Worm (Caenorhabditis elegans) whole organism, L3 larva: ENCODE measurements around the gene R12B2.7.

Experiments used
- ZK546.5 ChIP-seq: sonication (generic microtip); optimal IDR thresholded peaks from 2 replicates; lab custom pipeline; 2017; ENCODE audit warnings: missing biosample characterization, missing genetic modification characterization
- ama-1 ChIP-seq: fragments of 150-350 bp; optimal IDR thresholded peaks from 2 replicates; lab custom pipeline; 2018
- ceh-28 ChIP-seq: fragments of 150-350 bp; optimal IDR thresholded peaks from 2 replicates; lab custom pipeline; 2014; ENCODE audit warnings: missing biosample characterization, missing genetic modification reagents, missing genetic modification characterization
- ceh-82 ChIP-seq: fragments of 150-350 bp; optimal IDR thresholded peaks from 2 replicates; lab custom pipeline; 2014; ENCODE audit warnings: missing biosample characterization, missing genetic modification characterization
- egl-27 ChIP-seq: sonication (generic microtip); optimal IDR thresholded peaks from 4 replicates; lab custom pipeline; 2017; ENCODE audit warnings: missing biosample characterization, missing genetic modification reagents, missing genetic modification characterization
- egl-5 ChIP-seq: fragments of 150-350 bp; optimal IDR thresholded peaks from 2 replicates; lab custom pipeline; 2017; ENCODE audit warnings: missing biosample characterization, missing genetic modification reagents, missing genetic modification characterization, inconsistent platforms
- elt-1 ChIP-seq: fragments of 150-350 bp; optimal IDR thresholded peaks from 2 replicates; lab custom pipeline; 2014; ENCODE audit warnings: missing biosample characterization, missing genetic modification characterization
- elt-3 ChIP-seq, 3 experiments: fragments of 150-350 bp in 1 of 3; sonication (generic microtip) in 2 of 3; optimal IDR thresholded peaks; 2 replicates in 2 of 3; 4 replicates in 1 of 3; lab custom pipeline; 2014 to 2017; ENCODE audit warnings: missing biosample characterization in 3 of 3, missing genetic modification characterization in 3 of 3
- fkh-10 ChIP-seq: sonication (generic microtip); optimal IDR thresholded peaks from 2 replicates; lab custom pipeline; 2017; ENCODE audit warnings: missing biosample characterization, missing genetic modification reagents, missing genetic modification characterization
- fos-1 ChIP-seq: fragments of 150-350 bp; optimal IDR thresholded peaks from 2 replicates; lab custom pipeline; 2014; ENCODE audit warnings: missing biosample characterization, missing genetic modification characterization
- hmg-11 ChIP-seq: sonication (generic microtip); optimal IDR thresholded peaks from 2 replicates; lab custom pipeline; 2016; ENCODE audit warnings: missing genetic modification characterization, missing compliant biosample characterization
- jun-1 ChIP-seq: fragments of 150-350 bp; optimal IDR thresholded peaks from 2 replicates; lab custom pipeline; 2014; ENCODE audit warnings: missing biosample characterization, missing genetic modification reagents, missing genetic modification characterization
- lin-15B ChIP-seq: fragments of 150-350 bp; optimal IDR thresholded peaks from 2 replicates; lab custom pipeline; 2014; ENCODE audit warnings: missing biosample characterization, missing genetic modification characterization
- lin-39 ChIP-seq: fragments of 150-350 bp; optimal IDR thresholded peaks from 2 replicates; lab custom pipeline; 2018; ENCODE audit warnings: missing biosample characterization, missing genetic modification reagents, missing genetic modification characterization
- lsy-12 ChIP-seq: sonication (generic microtip); optimal IDR thresholded peaks from 2 replicates; lab custom pipeline; 2016; ENCODE audit warnings: mild to moderate bottlenecking, missing genetic modification characterization, missing compliant biosample characterization
- mdl-1 ChIP-seq: fragments of 150-350 bp; optimal IDR thresholded peaks from 2 replicates; lab custom pipeline; 2014; ENCODE audit warnings: missing biosample characterization, missing genetic modification characterization
- mml-1 ChIP-seq: fragments of 150-350 bp; sonication (generic microtip); optimal IDR thresholded peaks from 3 replicates; lab custom pipeline; 2014; ENCODE audit warnings: missing biosample characterization, missing genetic modification characterization
- nfya-1 ChIP-seq: sonication (generic microtip); optimal IDR thresholded peaks from 2 replicates; lab custom pipeline; 2017; ENCODE audit warnings: missing genetic modification characterization, mild to moderate bottlenecking, missing compliant biosample characterization, antibody characterized with exemption, moderate library complexity; ENCODE audit not compliant: insufficient read depth
- nhr-11 ChIP-seq: fragments of 150-350 bp; optimal IDR thresholded peaks from 2 replicates; lab custom pipeline; 2014; ENCODE audit warnings: missing biosample characterization, missing genetic modification characterization
- nhr-12 ChIP-seq: fragments of 150-350 bp; optimal IDR thresholded peaks from 2 replicates; lab custom pipeline; 2014; ENCODE audit warnings: missing biosample characterization, missing genetic modification characterization
- nhr-23 ChIP-seq: fragments of 150-350 bp; optimal IDR thresholded peaks from 2 replicates; lab custom pipeline; 2014; ENCODE audit warnings: missing biosample characterization, missing genetic modification reagents, missing genetic modification characterization
- nhr-25 ChIP-seq: sonication (generic microtip); optimal IDR thresholded peaks from 2 replicates; lab custom pipeline; 2017; ENCODE audit warnings: missing biosample characterization, missing genetic modification characterization
- nhr-43 ChIP-seq: sonication (generic microtip); optimal IDR thresholded peaks from 2 replicates; lab custom pipeline; 2016; ENCODE audit warnings: mild to moderate bottlenecking, missing genetic modification characterization, missing compliant biosample characterization; ENCODE audit not compliant: poor library complexity, severe bottlenecking
- nhr-67 ChIP-seq: fragments of 150-350 bp; optimal IDR thresholded peaks from 2 replicates; lab custom pipeline; 2014; ENCODE audit warnings: missing biosample characterization, missing genetic modification characterization
- pha-4 ChIP-seq: fragments of 150-350 bp; optimal IDR thresholded peaks from 2 replicates; lab custom pipeline; 2014; ENCODE audit warnings: missing biosample characterization, missing genetic modification reagents, missing genetic modification characterization
- pqm-1 ChIP-seq: fragments of 150-350 bp; optimal IDR thresholded peaks from 2 replicates; lab custom pipeline; 2017; ENCODE audit warnings: missing biosample characterization, missing genetic modification characterization, inconsistent platforms
- skn-1 ChIP-seq: fragments of 150-350 bp; optimal IDR thresholded peaks from 2 replicates; lab custom pipeline; 2014; ENCODE audit warnings: missing biosample characterization, missing genetic modification characterization
- snpc-4 ChIP-seq: fragments of 150-350 bp; optimal IDR thresholded peaks from 2 replicates; lab custom pipeline; 2014; ENCODE audit warnings: missing biosample characterization, missing genetic modification characterization
- unc-62 ChIP-seq: fragments of 150-350 bp; sonication (generic microtip); optimal IDR thresholded peaks from 4 replicates; lab custom pipeline; 2014; ENCODE audit warnings: missing biosample characterization, missing genetic modification reagents, missing genetic modification characterization
- zag-1 ChIP-seq: fragments of 150-350 bp; optimal IDR thresholded peaks from 2 replicates; lab custom pipeline; 2014; ENCODE audit warnings: missing biosample characterization, missing genetic modification characterization
- ztf-4 ChIP-seq: fragments of 150-350 bp; optimal IDR thresholded peaks from 2 replicates; lab custom pipeline; 2014; ENCODE audit warnings: missing biosample characterization, missing genetic modification characterization

The R12B2.7 gene

DNA sequence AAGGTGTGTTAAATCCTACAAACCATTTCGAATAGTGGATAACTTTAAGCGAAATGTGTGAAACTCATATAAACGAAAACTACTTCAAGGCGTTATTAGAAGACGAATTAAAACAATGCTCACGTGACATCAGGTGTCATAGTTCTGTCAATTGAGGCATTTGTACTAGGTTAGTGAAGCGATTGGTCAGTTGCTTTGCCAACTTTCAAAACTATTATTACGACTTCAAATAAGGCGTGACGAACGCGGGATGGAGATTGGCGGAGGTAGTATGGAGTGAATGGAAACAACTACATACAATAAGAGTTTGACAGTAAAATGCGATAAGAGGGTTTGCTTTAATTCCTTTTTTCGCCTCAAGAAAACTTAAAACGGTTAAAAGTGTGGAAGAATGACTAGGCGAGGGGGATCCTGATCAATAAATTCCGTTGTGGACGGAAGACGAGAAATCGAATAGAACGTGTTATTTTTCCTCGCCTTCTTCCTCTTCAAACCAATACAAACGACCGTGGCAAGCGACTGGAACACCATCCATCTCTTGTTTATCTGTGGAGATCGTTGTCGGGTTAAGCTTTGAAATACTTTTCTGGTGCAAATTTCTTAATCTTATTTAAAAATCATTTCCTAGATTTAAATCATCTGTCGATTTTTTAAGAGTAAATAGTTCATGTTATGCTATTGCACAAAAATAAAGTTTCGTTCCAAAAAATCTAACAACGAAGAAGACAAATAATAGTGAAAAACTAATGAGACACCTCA lies 26.1 kb downstream of the R12B2.7 start:
- TF ChIP-seq ama-1 (lab: Kevin White, UChicago) (peak; percentile 50), elt-3 (tag; optimal IDR thresholded peaks at IDR 0.05; lab: Kevin White, UChicago) (no peak), nhr-11 (tag; lab: Kevin White, UChicago) (no peak), elt-1 (tag; lab: Kevin White, UChicago) (peak; percentile 62), egl-27 (tag; lab: Kevin White, UChicago) (no peak), mml-1 (no peak), fos-1 (no peak), ztf-4 (no peak), jun-1 (tag; lab: Kevin White, UChicago) (no peak), fkh-10 (GFP tag; lab: Kevin White, UChicago) (no peak)

DNA sequence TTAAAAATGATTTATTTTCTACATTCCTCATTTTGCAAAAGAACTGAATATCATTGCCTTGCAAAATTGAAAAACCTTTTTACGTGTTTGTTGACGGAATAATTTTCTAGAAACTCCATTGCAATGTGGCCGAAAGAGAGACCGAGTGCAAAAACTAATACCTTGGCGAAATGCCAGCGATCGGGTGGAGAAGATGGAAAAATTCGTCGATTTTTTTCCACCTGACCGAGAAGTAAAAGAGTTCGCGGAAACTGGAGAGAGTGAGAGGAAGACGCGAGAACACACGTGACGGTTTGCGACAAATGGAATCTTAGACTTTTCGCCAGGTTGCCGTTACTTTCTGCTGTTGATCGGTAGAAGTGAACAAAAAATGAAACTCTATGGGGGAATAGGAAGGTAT lies 26.8 kb downstream of the R12B2.7 start:
- TF ChIP-seq nfya-1 (peak; percentile 17), nhr-25 (peak; percentile 74), pha-4 (peak; percentile 53), hmg-11 (peak; percentile 3), egl-5 (peak; percentile 20), mdl-1 (tag; lab: Kevin White, UChicago) (peak; percentile 8), jun-1 (tag; lab: Kevin White, UChicago) (peak; percentile 23), nhr-12 (no peak), nhr-23 (peak; percentile 56), nhr-67 (tag; lab: Kevin White, UChicago) (no peak)

- TF ChIP-seq mdl-1 (tag; lab: Kevin White, UChicago) (no peak), pha-4 (peak; percentile 60), pqm-1 (tag; lab: Kevin White, UChicago) (no peak), nfya-1 (peak; percentile 23), ceh-82 (tag; lab: Kevin White, UChicago) (no peak), elt-3 (tag; optimal IDR thresholded peaks at IDR 0.05; lab: Kevin White, UChicago) (no peak), hmg-11 (peak; percentile 7), lin-39 (tag; lab: Kevin White, UChicago) (no peak)
Observed at ce11 chrIII:5842920-5843319, 28.1 kb downstream of the R12B2.7 start.

- no peak for TF ChIP-seq ceh-28 (tag; lab: Kevin White, UChicago)
- TF ChIP-seq nhr-12: no peak
- peak; percentile 71 for TF ChIP-seq pha-4
- TF ChIP-seq lin-39 (tag; lab: Kevin White, UChicago): peak; percentile 21
- no peak for TF ChIP-seq ZK546.5
Observed at ce11 chrIII:5843662-5844061, 28.8 kb downstream of the R12B2.7 start.

- TF ChIP-seq lin-39 (tag; lab: Kevin White, UChicago) (peak; percentile 74), ZK546.5 (no peak), unc-62 (GFP tag; lab: Kevin White, UChicago) (peak; percentile 35), nfya-1 (peak; percentile 85), hmg-11 (peak; percentile 76), skn-1 (tag; lab: Kevin White, UChicago) (peak; percentile 12), fos-1 (no peak), snpc-4 (tag; lab: Kevin White, UChicago) (peak; percentile 2), nhr-11 (tag; lab: Kevin White, UChicago) (peak; percentile 56), zag-1 (tag; lab: Kevin White, UChicago) (peak; percentile 61), fkh-10 (GFP tag; lab: Kevin White, UChicago) (peak; percentile 88), nhr-43 (no peak), mml-1 (no peak), lin-15B (peak; percentile 4), elt-1 (tag; lab: Kevin White, UChicago) (peak; percentile 15), nhr-25 (no peak), mdl-1 (tag; lab: Kevin White, UChicago) (peak; percentile 85)
Observed at ce11 chrIII:5845483-5845882, 30.6 kb downstream of the R12B2.7 start.

- TF ChIP-seq fkh-10 (GFP tag; lab: Kevin White, UChicago) (peak; percentile 74), nfya-1 (peak; percentile 46), lsy-12 (tag; lab: Kevin White, UChicago) (no peak)
Observed at ce11 chrIII:5846412-5846811, 31.6 kb downstream of the R12B2.7 start.
